Worm (Caenorhabditis elegans): ENCODE results near the gene frpr-7.

DNA sequence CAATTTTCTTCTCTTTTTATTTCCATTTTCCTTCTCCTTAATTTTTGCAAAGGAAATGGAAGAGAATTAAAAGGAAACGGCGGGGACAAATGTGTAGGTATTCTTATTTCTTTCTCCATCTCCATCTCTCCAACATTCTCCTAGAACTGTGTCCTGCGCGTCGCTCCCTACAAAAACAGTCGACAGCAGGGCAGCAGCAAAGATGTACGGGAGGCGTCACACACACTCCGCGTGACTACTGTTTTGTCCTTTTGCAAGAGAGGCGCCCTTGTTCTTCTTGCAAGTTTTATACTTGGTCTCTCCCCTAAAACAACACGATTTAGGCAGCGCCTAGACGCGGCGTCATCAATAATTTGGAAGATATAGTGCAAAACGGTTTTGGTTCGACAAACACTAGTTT is 39.7 kb downstream of the frpr-7 start:
- TF ChIP-seq W03F9.2 (tag; optimal IDR thresholded peaks at IDR 0.05) (no peak), him-1 (tag; optimal IDR thresholded peaks at IDR 0.05) (no peak), dao-5 (tag; optimal IDR thresholded peaks at IDR 0.05) (no peak)

Measured in whole organism, L4/young adult.